Worm (Caenorhabditis elegans) whole organism, young adult: ENCODE measurements around the gene Y39A3CL.4.
A peak's percentile ranks its signal among the peaks of the same experiment; 100 is the strongest.

Experiments used
- B0261.1 ChIP-seq: sonication (generic microtip); optimal IDR thresholded peaks from 2 replicates; lab custom pipeline; 2016; ENCODE audit warnings: mild to moderate bottlenecking, missing genetic modification characterization, moderate library complexity, missing compliant biosample characterization
- C06A6.2 ChIP-seq: fragments of 200-800 bp; sonication (Bioruptor generic); conservative IDR thresholded peaks from 2 replicates; pipeline ENCODE4 v1.3.6; 2022; ENCODE audit warnings: missing genetic modification characterization, missing compliant biosample characterization
- C17E4.6 ChIP-seq: fragments of 200-800 bp; sonication (Bioruptor generic); IDR thresholded peaks from 2 replicates; pipeline ENCODE4 v1.3.6; 2022; ENCODE audit warnings: missing genetic modification reagents, missing genetic modification characterization, missing compliant biosample characterization
- D2030.7 ChIP-seq: fragments of 200-800 bp; sonication (Bioruptor generic); IDR thresholded peaks from 2 replicates; pipeline ENCODE4 v1.3.6; 2022; ENCODE audit warnings: missing genetic modification reagents, missing genetic modification characterization, missing compliant biosample characterization
- F10E7.11 ChIP-seq: sonication (generic microtip); optimal IDR thresholded peaks from 2 replicates; lab custom pipeline; 2017; ENCODE audit warnings: mild to moderate bottlenecking, missing genetic modification characterization, moderate library complexity, missing compliant biosample characterization
- F33H1.4 ChIP-seq: fragments of 200-800 bp; sonication (Bioruptor generic); IDR thresholded peaks from 2 replicates; pipeline ENCODE4 v1.3.6; 2022; ENCODE audit warnings: missing genetic modification reagents, missing genetic modification characterization, missing compliant biosample characterization
- F52B5.7 ChIP-seq: sonication (generic microtip); optimal IDR thresholded peaks from 2 replicates; lab custom pipeline; 2016; ENCODE audit warnings: mild to moderate bottlenecking, missing genetic modification characterization, missing compliant biosample characterization
- F57A8.1 ChIP-seq: fragments of 200-800 bp; sonication (Bioruptor generic); optimal IDR thresholded peaks from 2 replicates; lab custom pipeline; 2018; ENCODE audit warnings: mild to moderate bottlenecking, missing genetic modification characterization, moderate library complexity, missing compliant biosample characterization
- K11D2.4 ChIP-seq: fragments of 200-800 bp; sonication (Bioruptor generic); IDR thresholded peaks from 2 replicates; pipeline ENCODE4 v1.3.6; 2022; ENCODE audit warnings: missing genetic modification reagents, missing genetic modification characterization, missing compliant biosample characterization
- K12H6.12 ChIP-seq: fragments of 200-800 bp; sonication (Bioruptor generic); optimal IDR thresholded peaks from 2 replicates; lab custom pipeline; 2018; ENCODE audit warnings: mild to moderate bottlenecking, missing genetic modification characterization, missing compliant biosample characterization
- Y53F4B.3 ChIP-seq: fragments of 200-800 bp; sonication (Bioruptor generic); IDR thresholded peaks from 2 replicates; pipeline ENCODE4 v1.3.6; 2022; ENCODE audit warnings: missing genetic modification reagents, missing genetic modification characterization, missing compliant biosample characterization
- aptf-2 ChIP-seq: fragments of 200-800 bp; sonication (Bioruptor generic); conservative IDR thresholded peaks from 2 replicates; pipeline ENCODE4 v1.3.6; 2022; ENCODE audit warnings: missing genetic modification reagents, missing genetic modification characterization, missing compliant biosample characterization
- athp-1 ChIP-seq: sonication (generic microtip); optimal IDR thresholded peaks from 2 replicates; lab custom pipeline; 2017; ENCODE audit warnings: mild to moderate bottlenecking, missing genetic modification characterization, missing compliant biosample characterization
- cebp-1 ChIP-seq, 2 experiments: fragments of 200-800 bp in 1 of 2; sonication (Bioruptor generic) in 1 of 2; sonication (generic microtip) in 1 of 2; IDR thresholded peaks in 1 of 2; optimal IDR thresholded peaks in 1 of 2; 2 replicates each; pipeline versions ENCODE4 v1.3.6 to Lab custom; 2017 to 2022; ENCODE audit warnings: missing compliant biosample characterization in 2 of 2, missing genetic modification characterization in 2 of 2, mild to moderate bottlenecking in 1 of 2, missing genetic modification reagents in 1 of 2, moderate library complexity in 1 of 2
- chd-7 ChIP-seq: sonication (generic microtip); optimal IDR thresholded peaks from 2 replicates; lab custom pipeline; 2016; ENCODE audit warnings: mild to moderate bottlenecking, missing genetic modification characterization, moderate library complexity, missing compliant biosample characterization
- die-1 ChIP-seq: sonication (generic microtip); optimal IDR thresholded peaks from 2 replicates; lab custom pipeline; 2016; ENCODE audit warnings: missing genotype, mild to moderate bottlenecking, missing genetic modification characterization, missing compliant biosample characterization
- dox-1 ChIP-seq: fragments of 200-800 bp; sonication (Bioruptor generic); IDR thresholded peaks from 2 replicates; pipeline ENCODE4 v1.3.6; 2022; ENCODE audit warnings: missing genetic modification reagents, missing genetic modification characterization, missing compliant biosample characterization
- hmg-1.2 ChIP-seq: fragments of 200-800 bp; sonication (Bioruptor generic); IDR thresholded peaks from 2 replicates; pipeline ENCODE4 v1.3.6; 2022; ENCODE audit warnings: missing genetic modification reagents, missing genetic modification characterization, missing compliant biosample characterization
- hsf-1 ChIP-seq: fragments of 200-800 bp; sonication (Bioruptor generic); IDR thresholded peaks from 2 replicates; pipeline ENCODE4 v1.3.6; 2022; ENCODE audit warnings: missing genetic modification reagents, missing genetic modification characterization, missing compliant biosample characterization
- lin-26 ChIP-seq: fragments of 200-800 bp; sonication (Bioruptor generic); IDR thresholded peaks from 2 replicates; pipeline ENCODE4 v1.3.6; 2022; ENCODE audit warnings: missing genetic modification reagents, missing genetic modification characterization, missing compliant biosample characterization
- lin-54 ChIP-seq: fragments of 200-800 bp; sonication (Bioruptor generic); optimal IDR thresholded peaks from 2 replicates; lab custom pipeline; 2018; ENCODE audit warnings: mild to moderate bottlenecking, missing genetic modification characterization, missing compliant biosample characterization
- lir-1 ChIP-seq: fragments of 200-800 bp; sonication (Bioruptor generic); conservative IDR thresholded peaks from 2 replicates; pipeline ENCODE4 v1.3.6; 2022; ENCODE audit warnings: missing genetic modification reagents, missing genetic modification characterization, missing compliant biosample characterization
- lsl-1 ChIP-seq: fragments of 200-800 bp; sonication (Bioruptor generic); optimal IDR thresholded peaks from 2 replicates; lab custom pipeline; 2018; ENCODE audit warnings: mild to moderate bottlenecking, missing genetic modification characterization, moderate library complexity, missing compliant biosample characterization
- madf-6 ChIP-seq: fragments of 200-800 bp; sonication (Bioruptor generic); IDR thresholded peaks from 2 replicates; pipeline ENCODE4 v1.3.6; 2022; ENCODE audit warnings: missing genetic modification reagents, missing genetic modification characterization, missing compliant biosample characterization
- mcd-1 ChIP-seq: fragments of 200-800 bp; sonication (Bioruptor generic); IDR thresholded peaks from 2 replicates; pipeline ENCODE4 v1.3.6; 2022; ENCODE audit warnings: missing genetic modification reagents, missing genetic modification characterization, missing compliant biosample characterization
- mxl-1 ChIP-seq: sonication (generic microtip); optimal IDR thresholded peaks from 2 replicates; lab custom pipeline; 2016; ENCODE audit warnings: missing genetic modification characterization, missing compliant biosample characterization
- nfya-1 ChIP-seq: sonication (generic microtip); optimal IDR thresholded peaks from 2 replicates; lab custom pipeline; 2017; ENCODE audit warnings: antibody characterized with exemption, missing compliant biosample characterization, missing genetic modification characterization, borderline replicate concordance; ENCODE audit not compliant: insufficient read depth
- nhr-179 ChIP-seq: sonication (generic microtip); optimal IDR thresholded peaks from 2 replicates; lab custom pipeline; 2016; ENCODE audit warnings: mild to moderate bottlenecking, missing genetic modification characterization, missing compliant biosample characterization
- nhr-90 ChIP-seq: sonication (generic microtip); optimal IDR thresholded peaks from 2 replicates; lab custom pipeline; 2016; ENCODE audit warnings: missing genotype, mild to moderate bottlenecking, missing genetic modification characterization, missing compliant biosample characterization
- pbrm-1 ChIP-seq: fragments of 200-800 bp; sonication (Bioruptor generic); IDR thresholded peaks from 2 replicates; pipeline ENCODE4 v1.3.6; 2022; ENCODE audit warnings: missing genetic modification reagents, missing genetic modification characterization, missing compliant biosample characterization
- pha-4 ChIP-seq: fragments of 150-350 bp; sonication (generic microtip); optimal IDR thresholded peaks from 2 replicates; lab custom pipeline; 2014; ENCODE audit warnings: missing biosample characterization, missing genetic modification reagents, missing genetic modification characterization
- rpc-1 ChIP-seq, 2 experiments: fragments of 150-350 bp in 1 of 2; sonication (generic microtip) in 1 of 2; optimal IDR thresholded peaks; 2 replicates each; lab custom pipeline; 2014 to 2018; ENCODE audit warnings: missing biosample characterization in 1 of 2, missing genetic modification characterization in 1 of 2, missing genetic modification reagents in 1 of 2, missing genotype in 1 of 2
- snpc-1.3 ChIP-seq: sonication (generic microtip); optimal IDR thresholded peaks from 2 replicates; lab custom pipeline; 2017; ENCODE audit warnings: missing genetic modification characterization, mild to moderate bottlenecking, missing compliant biosample characterization, antibody characterized with exemption, moderate library complexity, missing genotype, missing genetic modification reagents; ENCODE audit not compliant: insufficient read depth
- snpc-3.4 ChIP-seq: sonication (generic microtip); optimal IDR thresholded peaks from 2 replicates; lab custom pipeline; 2017; ENCODE audit warnings: missing genetic modification characterization, mild to moderate bottlenecking, missing compliant biosample characterization, antibody characterized with exemption, moderate library complexity, missing genotype, missing genetic modification reagents
- tbp1 ChIP-seq: fragments of 200-800 bp; sonication (Bioruptor generic); optimal IDR thresholded peaks from 2 replicates; lab custom pipeline; 2018; ENCODE audit warnings: mild to moderate bottlenecking, missing genetic modification characterization, missing compliant biosample characterization
- unc-62 ChIP-seq: fragments of 150-350 bp; optimal IDR thresholded peaks from 2 replicates; lab custom pipeline; 2014; ENCODE audit warnings: missing biosample characterization, missing genetic modification reagents, missing genetic modification characterization
- zfh-2 ChIP-seq: fragments of 200-800 bp; sonication (Bioruptor generic); conservative IDR thresholded peaks from 2 replicates; pipeline ENCODE4 v1.3.6; 2022; ENCODE audit warnings: missing genetic modification reagents, missing genetic modification characterization, missing compliant biosample characterization
- ztf-18 ChIP-seq: sonication (generic microtip); optimal IDR thresholded peaks from 2 replicates; lab custom pipeline; 2016; ENCODE audit warnings: missing genotype, mild to moderate bottlenecking, missing genetic modification characterization, missing compliant biosample characterization

Y39A3CL.4 gene

ce11 chrIII:1743488-1744020, 34.3 kb downstream of the Y39A3CL.4 start:
- TF ChIP-seq B0261.1 (peak; percentile 6), F10E7.11 (tag; lab: Kevin White, UChicago) (no peak)

- TF ChIP-seq hsf-1 (GFP tag; lab: Robert Waterston, UW) = 0 out of 2 replicates have a peak, but pooled peaks have one; percentile 13
- TF ChIP-seq lir-1 (GFP tag; lab: Robert Waterston, UW) = no peak
- peak; percentile 22 for TF ChIP-seq chd-7 (tag; lab: Kevin White, UChicago)
- peak; percentile 22 for TF ChIP-seq athp-1
- TF ChIP-seq nfya-1 (tag; lab: Kevin White, UChicago) = no peak
- peak; percentile 4 for TF ChIP-seq snpc-3.4
- TF ChIP-seq die-1 (tag; lab: Kevin White, UChicago) = peak; percentile 54
- TF ChIP-seq F57A8.1 (GFP tag; lab: Kevin White, UChicago) = peak; percentile 20
- TF ChIP-seq tbp1 (GFP tag; lab: Kevin White, UChicago) = peak; percentile 86
- peak; percentile 31; the same call in 1 of the 2 replicates for TF ChIP-seq dox-1 (GFP tag; lab: Robert Waterston, UW)
- TF ChIP-seq nhr-179 (tag; lab: Kevin White, UChicago) = no peak
- TF ChIP-seq cebp-1 (GFP tag; IDR thresholded peaks at IDR 0.05; lab: Robert Waterston, UW) = no peak
- peak; percentile 25 for TF ChIP-seq cebp-1 (tag; optimal IDR thresholded peaks at IDR 0.05; lab: Kevin White, UChicago)
- TF ChIP-seq rpc-1 (optimal IDR thresholded peaks at IDR 0.05; lab: Kevin White, UChicago) = peak; percentile 60
- peak; percentile 78 for TF ChIP-seq rpc-1 (tag; optimal IDR thresholded peaks at IDR 0.05; lab: Kevin White, UChicago)
- no peak for TF ChIP-seq F52B5.7
- TF ChIP-seq pbrm-1 (GFP tag; lab: Robert Waterston, UW) = peak; percentile 48
- TF ChIP-seq nhr-90 (tag; lab: Kevin White, UChicago) = peak; percentile 48
- peak; percentile 61 for TF ChIP-seq zfh-2 (GFP tag; lab: Robert Waterston, UW)
- peak; percentile 32; the same call in 1 of the 2 replicates for TF ChIP-seq mcd-1 (GFP tag; lab: Robert Waterston, UW)
- TF ChIP-seq K11D2.4 = peak; percentile 16; the same call in 1 of the 2 replicates
- peak; percentile 17 for TF ChIP-seq lin-54 (GFP tag; lab: Kevin White, UChicago)
- peak; percentile 7 for TF ChIP-seq mxl-1 (tag; lab: Kevin White, UChicago)
- TF ChIP-seq K12H6.12 = no peak
- 0 out of 2 replicates have a peak, but pooled peaks have one; percentile 20 for TF ChIP-seq F33H1.4 (GFP tag; lab: Robert Waterston, UW)
- TF ChIP-seq hmg-1.2 (GFP tag; lab: Robert Waterston, UW) = 0 out of 2 replicates have a peak, but pooled peaks have one; percentile 20
- TF ChIP-seq ztf-18 (tag; lab: Kevin White, UChicago) = peak; percentile 21
- peak; percentile 39 for TF ChIP-seq lsl-1 (GFP tag; lab: Kevin White, UChicago)
- peak; percentile 68 for TF ChIP-seq B0261.1
- TF ChIP-seq D2030.7 = peak; percentile 30; the same call in 1 of the 2 replicates
- TF ChIP-seq madf-6 (GFP tag; lab: Robert Waterston, UW) = peak; percentile 20; the same call in 1 of the 2 replicates
- no peak for TF ChIP-seq Y53F4B.3 (GFP tag; lab: Robert Waterston, UW)
- TF ChIP-seq lin-26 (GFP tag; lab: Robert Waterston, UW) = peak; percentile 65; the same call in 1 of the 2 replicates
- TF ChIP-seq unc-62 (GFP tag; lab: Kevin White, UChicago) = no peak
- TF ChIP-seq snpc-1.3 (tag; lab: Kevin White, UChicago) = peak; percentile 49
Observed at ce11 chrIII:1743081-1743480, 34.8 kb downstream of the Y39A3CL.4 start.

- TF ChIP-seq C17E4.6 (GFP tag; lab: Robert Waterston, UW) = no peak
- no peak for TF ChIP-seq madf-6 (GFP tag; lab: Robert Waterston, UW)
- TF ChIP-seq aptf-2 (GFP tag; lab: Robert Waterston, UW) = no peak
- no peak for TF ChIP-seq C06A6.2
- TF ChIP-seq lsl-1 (GFP tag; lab: Kevin White, UChicago) = no peak
- TF ChIP-seq pha-4 (tag; lab: Kevin White, UChicago) = no peak
- TF ChIP-seq, all 124 proteins: peak for 0
Observed at ce11 chrIII:1733412-1733811, 44.5 kb downstream of the Y39A3CL.4 start.
